Worm (Caenorhabditis elegans): ENCODE measurements around the gene M57.2.

M57.2 gene

DNA sequence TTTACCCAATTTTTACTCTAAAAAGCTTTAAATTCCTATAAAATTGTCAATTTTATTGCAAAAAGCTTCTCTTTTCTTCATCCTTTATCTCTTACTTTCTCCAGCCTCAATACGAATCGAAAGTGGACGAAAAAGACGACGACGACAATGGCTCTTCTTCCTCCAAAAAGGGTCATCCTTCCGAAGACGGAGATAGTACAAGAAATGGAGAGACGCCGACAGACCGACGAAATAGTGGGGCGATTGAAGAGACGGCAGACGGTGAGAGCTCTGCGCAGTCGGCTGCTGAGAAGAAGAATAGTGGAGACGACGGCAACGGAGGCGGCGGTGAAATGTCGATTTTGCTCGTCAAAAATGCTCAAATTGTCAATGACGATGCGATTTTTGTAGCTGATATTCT lies 7.8 kb upstream of the M57.2 start (continued):
- TF ChIP-seq zfp-3 (GFP tag; conservative IDR thresholded peaks at IDR 0.05): no peak
- no peak for TF ChIP-seq madf-5 (GFP tag; IDR thresholded peaks at IDR 0.05)
- no peak for TF ChIP-seq gei-8 (GFP tag; optimal IDR thresholded peaks at IDR 0.05)
- TF ChIP-seq madf-9 (GFP tag; conservative IDR thresholded peaks at IDR 0.05): no peak
- TF ChIP-seq egl-43 (GFP tag; IDR thresholded peaks at IDR 0.05): no peak
- TF ChIP-seq dmd-9 (GFP tag; IDR thresholded peaks at IDR 0.05): no peak
- no peak for TF ChIP-seq aly-2 (tag; optimal IDR thresholded peaks at IDR 0.05)
- TF ChIP-seq ces-1 (GFP tag; optimal IDR thresholded peaks at IDR 0.05): no peak
- TF ChIP-seq dmd-8 (GFP tag; IDR thresholded peaks at IDR 0.05): no peak
- no peak for TF ChIP-seq Y105C5A.15 (GFP tag; IDR thresholded peaks at IDR 0.05)
- TF ChIP-seq unc-62 (GFP tag; optimal IDR thresholded peaks at IDR 0.05 in 1 of 2): no peak
- TF ChIP-seq unc-62 (tag; optimal IDR thresholded peaks at IDR 0.05): no peak
- TF ChIP-seq rbr-2 (tag; optimal IDR thresholded peaks at IDR 0.05): peak; percentile 36
- no peak for TF ChIP-seq nhr-10 (tag; optimal IDR thresholded peaks at IDR 0.05)
- TF ChIP-seq ceh-28 (tag; optimal IDR thresholded peaks at IDR 0.05): no peak
- no peak for TF ChIP-seq Y48G9A.11 (GFP tag; IDR thresholded peaks at IDR 0.05)
- no peak for TF ChIP-seq nhr-237 (tag; optimal IDR thresholded peaks at IDR 0.05)
- TF ChIP-seq mep-1 (tag; optimal IDR thresholded peaks at IDR 0.05): no peak
- TF ChIP-seq tra-1 (GFP tag; IDR thresholded peaks at IDR 0.05): no peak
- no peak for TF ChIP-seq spr-1 (tag; optimal IDR thresholded peaks at IDR 0.05)
- TF ChIP-seq Y75B8A.6 (GFP tag; IDR thresholded peaks at IDR 0.05): no peak
- no peak for TF ChIP-seq nhr-41 (GFP tag; IDR thresholded peaks at IDR 0.05)
- TF ChIP-seq mes-2 (tag; optimal IDR thresholded peaks at IDR 0.05; ENCODE audit: poor library complexity, severe bottlenecking): peak; percentile 43
- no peak for TF ChIP-seq skn-1 (tag; optimal IDR thresholded peaks at IDR 0.05)
- TF ChIP-seq mxl-3 (GFP tag; optimal IDR thresholded peaks at IDR 0.05): no peak
- no peak for TF ChIP-seq lin-38 (GFP tag; IDR thresholded peaks at IDR 0.05)
- no peak for TF ChIP-seq F49E8.2 (tag; optimal IDR thresholded peaks at IDR 0.05; ENCODE audit: borderline replicate concordance)
- peak; percentile 17 for TF ChIP-seq dpl-1 (GFP tag; optimal IDR thresholded peaks at IDR 0.05)
- no peak for TF ChIP-seq ceh-32 (tag; optimal IDR thresholded peaks at IDR 0.05; ENCODE audit: poor library complexity)
- no peak for TF ChIP-seq mxl-2 (GFP tag; conservative IDR thresholded peaks at IDR 0.05)
- TF ChIP-seq F10B5.3 (tag; optimal IDR thresholded peaks at IDR 0.05): no peak
- no peak for TF ChIP-seq lin-39 (tag; optimal IDR thresholded peaks at IDR 0.05)
- no peak for TF ChIP-seq tag-97 (GFP tag; IDR thresholded peaks at IDR 0.05)
- no peak for TF ChIP-seq Y5F2A.4 (GFP tag; optimal IDR thresholded peaks at IDR 0.05)
- no peak for TF ChIP-seq daf-16 (GFP tag; optimal IDR thresholded peaks at IDR 0.05)
- no peak for TF ChIP-seq daf-16 (tag; optimal IDR thresholded peaks at IDR 0.05)
- TF ChIP-seq ctbp-1 (GFP tag; IDR thresholded peaks at IDR 0.05): no peak
- no peak for TF ChIP-seq hif-1 (tag; optimal IDR thresholded peaks at IDR 0.05)
- no peak for TF ChIP-seq F44E2.7 (GFP tag; IDR thresholded peaks at IDR 0.05)
- TF ChIP-seq jun-1 (tag; optimal IDR thresholded peaks at IDR 0.05): no peak
- TF ChIP-seq lin-29 (GFP tag; IDR thresholded peaks at IDR 0.05): no peak
- TF ChIP-seq pqm-1 (tag; optimal IDR thresholded peaks at IDR 0.05): no peak

DNA sequence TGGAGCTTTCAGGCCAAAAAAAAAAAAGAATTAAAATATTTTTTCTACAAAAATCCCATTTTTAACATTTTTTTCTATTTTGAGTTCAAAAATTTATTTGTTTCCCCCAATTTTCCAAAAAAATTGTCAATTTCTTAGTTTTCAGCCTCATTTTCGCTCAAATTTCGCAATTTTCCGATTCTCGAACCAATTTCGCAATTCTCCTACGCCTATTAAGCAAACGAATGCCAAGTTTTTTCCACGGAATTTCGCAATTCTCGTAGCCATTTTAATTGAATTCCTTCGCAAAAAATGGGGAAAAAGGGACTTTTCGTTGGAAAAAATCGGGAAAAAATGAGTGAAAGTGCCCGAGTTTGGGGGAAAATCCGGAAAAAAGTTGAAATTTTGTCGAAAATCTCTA lies 6.8 kb upstream of the M57.2 start:
- TF ChIP-seq ctbp-1 (GFP tag; IDR thresholded peaks at IDR 0.05): no peak
- no peak for TF ChIP-seq lir-3 (tag; optimal IDR thresholded peaks at IDR 0.05)
- peak in 1 of 2 experiments; percentile 30 for TF ChIP-seq lsy-2 (tag; optimal IDR thresholded peaks at IDR 0.05)
- TF ChIP-seq nhr-11 (tag; optimal IDR thresholded peaks at IDR 0.05): peak; percentile 44

Data from whole organism, L4 larva.